Fruit fly (Drosophila melanogaster): ENCODE measurements around the gene CG1503.

The CG1503 gene

dm6 chrX:21060579-21060978, 45.6 kb downstream of the CG1503 start:
- TF ChIP-seq Lhr (GFP tag; optimal IDR thresholded peaks at IDR 0.05) = peak; percentile 21
- TF ChIP-seq trem (tag; optimal IDR thresholded peaks at IDR 0.05) = peak; percentile 34
- peak; percentile 8 for TF ChIP-seq CG17829 (tag; optimal IDR thresholded peaks at IDR 0.05)
- peak; percentile 3 for TF ChIP-seq Nf-YC (tag; optimal IDR thresholded peaks at IDR 0.05)
- TF ChIP-seq CG8290 (GFP tag; optimal IDR thresholded peaks at IDR 0.05) = peak; percentile 30
- no peak for TF ChIP-seq CG8290 (tag; optimal IDR thresholded peaks at IDR 0.05)
- no peak for TF ChIP-seq HHEX (GFP tag; optimal IDR thresholded peaks at IDR 0.05)
- TF ChIP-seq Sox100B (GFP tag; optimal IDR thresholded peaks at IDR 0.05) = no peak
- peak; percentile 74 for TF ChIP-seq sqz (GFP tag; optimal IDR thresholded peaks at IDR 0.05)
- no peak for TF ChIP-seq kah (GFP tag; optimal IDR thresholded peaks at IDR 0.05)
- no peak for TF ChIP-seq CG17612 (GFP tag; IDR thresholded peaks at IDR 0.05)
- no peak for TF ChIP-seq Fer3 (tag; optimal IDR thresholded peaks at IDR 0.05)
- peak; percentile 10 for TF ChIP-seq sug (tag; optimal IDR thresholded peaks at IDR 0.05)
- TF ChIP-seq CG30403 (GFP tag; optimal IDR thresholded peaks at IDR 0.05) = no peak
- peak; percentile 24 for TF ChIP-seq CG15514 (GFP tag; optimal IDR thresholded peaks at IDR 0.05)
- TF ChIP-seq HmgD (GFP tag; optimal IDR thresholded peaks at IDR 0.05) = peak; percentile 26
- TF ChIP-seq pita (GFP tag; optimal IDR thresholded peaks at IDR 0.05) = peak; percentile 67
- peak; percentile 13 for TF ChIP-seq CG1603 (tag; optimal IDR thresholded peaks at IDR 0.05)
- no peak for TF ChIP-seq CG17359 (tag; optimal IDR thresholded peaks at IDR 0.05)
- no peak for TF ChIP-seq yki (optimal IDR thresholded peaks at IDR 0.05)
- peak; percentile 83 for TF ChIP-seq CTCF (GFP tag; optimal IDR thresholded peaks at IDR 0.05)
- peak; percentile 18 for TF ChIP-seq ftz-f1 (GFP tag; optimal IDR thresholded peaks at IDR 0.05)
- TF ChIP-seq da (GFP tag; optimal IDR thresholded peaks at IDR 0.05) = no peak
- TF ChIP-seq phol (tag; optimal IDR thresholded peaks at IDR 0.05) = peak; percentile 9
- peak; percentile 65 for TF ChIP-seq CG8281 (tag; optimal IDR thresholded peaks at IDR 0.05)
- no peak for TF ChIP-seq Elba2 (GFP tag; optimal IDR thresholded peaks at IDR 0.05)
- TF ChIP-seq vvl (GFP tag; IDR thresholded peaks at IDR 0.05) = 0 out of 2 replicates have a peak, but pooled peaks have one; percentile 24
- no peak for TF ChIP-seq CG9437 (GFP tag; optimal IDR thresholded peaks at IDR 0.05)
- TF ChIP-seq hth (optimal IDR thresholded peaks at IDR 0.05) = no peak
- TF ChIP-seq hbn (GFP tag; IDR thresholded peaks at IDR 0.05; ENCODE audit: partially characterized antibody) = no peak
- TF ChIP-seq CG17361 (GFP tag; IDR thresholded peaks at IDR 0.05) = no peak
- no peak for TF ChIP-seq gce (GFP tag; IDR thresholded peaks at IDR 0.05)
- TF ChIP-seq Med (GFP tag) = peak; percentile 35
- no peak for TF ChIP-seq Dref (GFP tag; IDR thresholded peaks at IDR 0.05)
- TF ChIP-seq HmgZ (tag; optimal IDR thresholded peaks at IDR 0.05) = peak; percentile 42
- TF ChIP-seq caup (GFP tag; optimal IDR thresholded peaks at IDR 0.05; ENCODE audit: severe bottlenecking) = no peak
- TF ChIP-seq twi (tag; optimal IDR thresholded peaks at IDR 0.05) = no peak
- TF ChIP-seq gfzf (GFP tag; optimal IDR thresholded peaks at IDR 0.05) = peak; percentile 51
- TF ChIP-seq BEAF-32 (GFP tag; optimal IDR thresholded peaks at IDR 0.05) = peak; percentile 3
- no peak for TF ChIP-seq exex (tag; optimal IDR thresholded peaks at IDR 0.05)
- TF ChIP-seq psq (GFP tag; optimal IDR thresholded peaks at IDR 0.05) = peak; percentile 57
- peak; percentile 6 for TF ChIP-seq stwl (tag; optimal IDR thresholded peaks at IDR 0.05)
- no peak for TF ChIP-seq H15 (GFP tag; IDR thresholded peaks at IDR 0.05)
- TF ChIP-seq chinmo (GFP tag; IDR thresholded peaks at IDR 0.05; ENCODE audit: partially characterized antibody) = 0 out of 4 replicates have a peak, but pooled peaks have one; percentile 58
- peak in 1 of 2 experiments; percentile 72 for TF ChIP-seq Eip74EF (GFP tag; optimal IDR thresholded peaks at IDR 0.05)
- TF ChIP-seq sd (tag; optimal IDR thresholded peaks at IDR 0.05) = peak; percentile 41
- TF ChIP-seq Aef1 (GFP tag; IDR thresholded peaks at IDR 0.05) = peak; percentile 63; the same call in 2 of the 3 replicates
- peak; percentile 37 for TF ChIP-seq Dp (GFP tag; optimal IDR thresholded peaks at IDR 0.05)
- TF ChIP-seq Drgx (GFP tag; IDR thresholded peaks at IDR 0.05) = no peak
- peak; percentile 61 for TF ChIP-seq CG8478 (optimal IDR thresholded peaks at IDR 0.05)
- peak; percentile 28 for TF ChIP-seq pzg (GFP tag; optimal IDR thresholded peaks at IDR 0.05)
- no peak for TF ChIP-seq CG4282 (GFP tag; optimal IDR thresholded peaks at IDR 0.05)
